Fruit fly (Drosophila melanogaster) whole organism, embryonic: Measurements from ENCODE around the gene CG14082.

ENCODE experiments used
- Asciz ChIP-seq: fragments of 200-800 bp; sonication (Bioruptor generic); optimal IDR thresholded peaks from 2 replicates; lab custom pipeline; 2017; ENCODE audit warnings: missing biosample characterization, mild to moderate bottlenecking, missing genetic modification characterization, missing genetic modification reagents
- CG10267 ChIP-seq: fragments of 200-800 bp; sonication (Bioruptor generic); optimal IDR thresholded peaks from 2 replicates; lab custom pipeline; 2018; ENCODE audit warnings: missing biosample characterization, mild to moderate bottlenecking, missing genetic modification characterization, moderate library complexity
- CG10565 ChIP-seq: fragments of 200-800 bp; sonication (Bioruptor generic); optimal IDR thresholded peaks from 3 replicates; lab custom pipeline; 2016; ENCODE audit warnings: missing biosample characterization, mild to moderate bottlenecking, missing genetic modification characterization
- CG10959 ChIP-seq: fragments of 200-800 bp; sonication (Bioruptor generic); IDR thresholded peaks from 2 replicates; pipeline ENCODE4 v1.3.6; 2022; ENCODE audit warnings: missing biosample characterization, missing genetic modification characterization
- CG10979 ChIP-seq: fragments of 200-800 bp; sonication (Bioruptor generic); optimal IDR thresholded peaks from 2 replicates; lab custom pipeline; 2018; ENCODE audit warnings: missing biosample characterization, mild to moderate bottlenecking, missing genetic modification characterization, moderate library complexity
- CG11504 ChIP-seq: fragments of 200-800 bp; sonication (Bioruptor generic); optimal IDR thresholded peaks from 3 replicates; lab custom pipeline; 2019; ENCODE audit warnings: missing biosample characterization, mild to moderate bottlenecking, missing genetic modification characterization, moderate library complexity
- CG12391 ChIP-seq: fragments of 200-800 bp; sonication (Bioruptor generic); optimal IDR thresholded peaks from 3 replicates; lab custom pipeline; 2018; ENCODE audit warnings: missing biosample characterization, mild to moderate bottlenecking, missing genetic modification characterization, moderate library complexity
- CG17361 ChIP-seq: fragments of 200-800 bp; sonication (Bioruptor generic); IDR thresholded peaks from 3 replicates; pipeline ENCODE4 v1.3.6; 2022; ENCODE audit warnings: missing biosample characterization, missing genetic modification characterization
- CG17829 ChIP-seq: fragments of 200-800 bp; optimal IDR thresholded peaks from 2 replicates; lab custom pipeline; 2019; ENCODE audit warnings: missing biosample characterization, mild to moderate bottlenecking, missing genetic modification characterization, moderate library complexity
- CG2129 ChIP-seq: fragments of 200-800 bp; sonication (Bioruptor generic); IDR thresholded peaks from 2 replicates; pipeline ENCODE4 v1.3.6; 2022; ENCODE audit warnings: missing biosample characterization, missing genetic modification characterization; ENCODE audit not compliant: partially characterized antibody
- CG2712 ChIP-seq: fragments of 200-800 bp; optimal IDR thresholded peaks from 3 replicates; lab custom pipeline; 2019; ENCODE audit warnings: missing biosample characterization, mild to moderate bottlenecking, missing genetic modification characterization, moderate library complexity
- CG30403 ChIP-seq: fragments of 200-800 bp; sonication (Bioruptor generic); optimal IDR thresholded peaks from 3 replicates; lab custom pipeline; 2016; ENCODE audit warnings: missing biosample characterization, missing genetic modification characterization
- CG31441 ChIP-seq: fragments of 200-800 bp; sonication (Bioruptor generic); IDR thresholded peaks from 2 replicates; pipeline ENCODE4 v1.3.6; 2022; ENCODE audit warnings: missing biosample characterization, missing genetic modification characterization
- CG32532 ChIP-seq: fragments of 200-800 bp; sonication (Bioruptor generic); IDR thresholded peaks from 2 replicates; pipeline ENCODE4 v1.3.6; 2022; ENCODE audit warnings: missing biosample characterization, missing genetic modification characterization
- CG32772 ChIP-seq: fragments of 200-800 bp; sonication (Bioruptor generic); IDR thresholded peaks from 2 replicates; pipeline ENCODE4 v1.3.6; 2022; ENCODE audit warnings: missing biosample characterization, missing genetic modification characterization
- CG4617 ChIP-seq: fragments of 200-800 bp; sonication (Bioruptor generic); optimal IDR thresholded peaks from 3 replicates; lab custom pipeline; 2016; ENCODE audit warnings: missing biosample characterization, missing genetic modification characterization, borderline replicate concordance
- CG6813 ChIP-seq: fragments of 200-800 bp; sonication (Bioruptor generic); optimal IDR thresholded peaks from 2 replicates; lab custom pipeline; 2017; ENCODE audit warnings: missing biosample characterization, missing genetic modification characterization, mild to moderate bottlenecking, moderate library complexity, missing genetic modification reagents
- CG7556 ChIP-seq: fragments of 200-800 bp; sonication (Bioruptor generic); optimal IDR thresholded peaks from 2 replicates; lab custom pipeline; 2017; ENCODE audit warnings: missing biosample characterization, mild to moderate bottlenecking, missing genetic modification characterization
- CG7839 ChIP-seq: fragments of 200-800 bp; sonication (Bioruptor generic); optimal IDR thresholded peaks from 3 replicates; lab custom pipeline; 2018; ENCODE audit warnings: missing biosample characterization, mild to moderate bottlenecking, missing genetic modification characterization, moderate library complexity
- CG8290 ChIP-seq, 3 experiments: fragments of 200-800 bp; sonication (Bioruptor generic); optimal IDR thresholded peaks; 2 replicates each; lab custom pipeline; 2016 to 2019; ENCODE audit warnings: missing biosample characterization in 3 of 3, missing genetic modification characterization in 3 of 3, mild to moderate bottlenecking in 2 of 3, moderate library complexity in 1 of 3
- CG8388 ChIP-seq: fragments of 200-800 bp; sonication (Bioruptor generic); optimal IDR thresholded peaks from 2 replicates; lab custom pipeline; 2019; ENCODE audit warnings: missing biosample characterization, mild to moderate bottlenecking, missing genetic modification characterization, moderate library complexity
- D19A ChIP-seq: fragments of 200-800 bp; optimal IDR thresholded peaks from 3 replicates; lab custom pipeline; 2019; ENCODE audit warnings: missing biosample characterization, mild to moderate bottlenecking, missing genetic modification characterization, moderate library complexity
- Dad ChIP-seq: fragments of 200-800 bp; sonication (Bioruptor generic); optimal IDR thresholded peaks from 3 replicates; lab custom pipeline; 2016; ENCODE audit warnings: missing biosample characterization, missing genetic modification characterization
- HmgD ChIP-seq: fragments of 200-800 bp; sonication (Bioruptor generic); optimal IDR thresholded peaks from 3 replicates; lab custom pipeline; 2016; ENCODE audit warnings: missing biosample characterization, missing genetic modification characterization
- Hr51 ChIP-seq, 2 experiments: fragments of 200-800 bp; sonication (Bioruptor generic); optimal IDR thresholded peaks; 2 replicates in 1 of 2; 3 replicates in 1 of 2; lab custom pipeline; 2016 to 2018; ENCODE audit warnings: missing biosample characterization in 2 of 2, missing genetic modification characterization in 2 of 2, mild to moderate bottlenecking in 1 of 2, moderate library complexity in 1 of 2
- Lim3 ChIP-seq: fragments of 200-800 bp; sonication (Bioruptor generic); IDR thresholded peaks from 2 replicates; pipeline ENCODE4 v1.3.6; 2022; ENCODE audit warnings: missing biosample characterization, missing genetic modification characterization
- PHDP ChIP-seq: fragments of 200-800 bp; sonication (Bioruptor generic); optimal IDR thresholded peaks from 3 replicates; lab custom pipeline; 2018; ENCODE audit warnings: missing biosample characterization, mild to moderate bottlenecking, missing genetic modification characterization, moderate library complexity
- Sox102F ChIP-seq: fragments of 200-800 bp; sonication (Bioruptor generic); optimal IDR thresholded peaks from 2 replicates; lab custom pipeline; 2018; ENCODE audit warnings: missing biosample characterization, mild to moderate bottlenecking, missing genetic modification characterization, moderate library complexity
- Ssrp ChIP-seq: fragments of 200-800 bp; sonication (Bioruptor generic); optimal IDR thresholded peaks from 2 replicates; lab custom pipeline; 2018; ENCODE audit warnings: missing biosample characterization, mild to moderate bottlenecking, missing genetic modification characterization, moderate library complexity
- Xrp1 ChIP-seq: fragments of 200-800 bp; sonication (Bioruptor generic); IDR thresholded peaks from 2 replicates; pipeline ENCODE4 v1.3.6; 2022; ENCODE audit warnings: missing biosample characterization, missing genetic modification characterization
- az2 ChIP-seq: fragments of 200-800 bp; sonication (Bioruptor generic); optimal IDR thresholded peaks from 3 replicates; lab custom pipeline; 2016; ENCODE audit warnings: missing biosample characterization, missing genetic modification characterization
- bsh ChIP-seq, 2 experiments: fragments of 200-800 bp; sonication (Bioruptor generic); optimal IDR thresholded peaks; 2 replicates each; lab custom pipeline; 2017 to 2018; ENCODE audit warnings: mild to moderate bottlenecking in 2 of 2, missing biosample characterization in 2 of 2, missing genetic modification characterization in 2 of 2, moderate library complexity in 1 of 2
- dmrt11E ChIP-seq: fragments of 200-800 bp; sonication (Bioruptor generic); optimal IDR thresholded peaks from 3 replicates; lab custom pipeline; 2018; ENCODE audit warnings: missing biosample characterization, mild to moderate bottlenecking, missing genetic modification characterization, moderate library complexity
- dysf ChIP-seq: fragments of 200-800 bp; sonication (Bioruptor generic); IDR thresholded peaks from 3 replicates; pipeline ENCODE4 v1.3.6; 2022; ENCODE audit warnings: missing biosample characterization, missing genetic modification characterization
- ewg ChIP-seq: fragments of 200-800 bp; sonication (Bioruptor generic); optimal IDR thresholded peaks from 3 replicates; lab custom pipeline; 2017; ENCODE audit warnings: mild to moderate bottlenecking, missing biosample characterization, missing genetic modification reagents, missing genetic modification characterization
- eyg ChIP-seq: fragments of 200-800 bp; sonication (Bioruptor generic); optimal IDR thresholded peaks from 3 replicates; lab custom pipeline; 2016; ENCODE audit warnings: missing biosample characterization, missing genetic modification characterization
- gem ChIP-seq: fragments of 200-800 bp; sonication (Bioruptor generic); optimal IDR thresholded peaks from 2 replicates; lab custom pipeline; 2019; ENCODE audit warnings: missing biosample characterization, mild to moderate bottlenecking, missing genetic modification characterization, moderate library complexity
- gt ChIP-seq: fragments of 200-800 bp; sonication (Bioruptor generic); IDR thresholded peaks from 2 replicates; pipeline ENCODE4 v1.3.6; 2022; ENCODE audit warnings: missing biosample characterization, missing genetic modification characterization
- knrl ChIP-seq: fragments of 200-800 bp; sonication (Bioruptor generic); IDR thresholded peaks from 3 replicates; pipeline ENCODE4 v1.3.6; 2022; ENCODE audit warnings: missing biosample characterization, missing genetic modification characterization; ENCODE audit not compliant: partially characterized antibody
- lola ChIP-seq, 3 experiments: fragments of >200 bp in 2 of 3; fragments of 200-800 bp in 1 of 3; sonication (Bioruptor generic) in 1 of 3; optimal IDR thresholded peaks; 2 replicates each; lab custom pipeline; 2017 to 2019; ENCODE audit warnings: missing biosample characterization in 3 of 3, missing genetic modification characterization in 3 of 3, mild to moderate bottlenecking in 1 of 3, moderate library complexity in 1 of 3
- phol ChIP-seq: fragments of 200-800 bp; sonication (Bioruptor generic); optimal IDR thresholded peaks from 3 replicates; lab custom pipeline; 2018; ENCODE audit warnings: missing biosample characterization, mild to moderate bottlenecking, missing genetic modification characterization, moderate library complexity
- row ChIP-seq: fragments of 200-800 bp; sonication (Bioruptor generic); IDR thresholded peaks from 3 replicates; pipeline ENCODE4 v1.3.6; 2022; ENCODE audit warnings: missing biosample characterization, missing genetic modification characterization
- scrt ChIP-seq: fragments of 200-800 bp; sonication (Bioruptor generic); optimal IDR thresholded peaks from 2 replicates; lab custom pipeline; 2018; ENCODE audit warnings: missing biosample characterization, mild to moderate bottlenecking, missing genetic modification characterization, moderate library complexity
- sens ChIP-seq: fragments of 200-800 bp; sonication (Bioruptor generic); peaks from one replicate; lab custom pipeline; 2016; ENCODE audit warnings: missing biosample characterization, missing genetic modification characterization
- so ChIP-seq: fragments of 200-800 bp; sonication (Bioruptor generic); IDR thresholded peaks from 3 replicates; pipeline ENCODE4 v1.3.6; 2022; ENCODE audit warnings: missing biosample characterization, missing genetic modification characterization
- tx ChIP-seq: fragments of 200-800 bp; sonication (Bioruptor generic); optimal IDR thresholded peaks from 2 replicates; lab custom pipeline; 2016; ENCODE audit warnings: missing biosample characterization, missing genetic modification characterization
- unc-4 ChIP-seq: fragments of 200-800 bp; sonication (Bioruptor generic); IDR thresholded peaks from 2 replicates; pipeline ENCODE4 v1.3.6; 2022; ENCODE audit warnings: missing biosample characterization, missing genetic modification characterization; ENCODE audit not compliant: partially characterized antibody
- unpg ChIP-seq: fragments of 200-800 bp; sonication (Bioruptor generic); optimal IDR thresholded peaks from 3 replicates; lab custom pipeline; 2018; ENCODE audit warnings: missing biosample characterization, mild to moderate bottlenecking, missing genetic modification characterization, moderate library complexity
- vvl ChIP-seq: fragments of 200-800 bp; sonication (Bioruptor generic); IDR thresholded peaks from 2 replicates; pipeline ENCODE4 v1.3.6; 2022; ENCODE audit warnings: missing biosample characterization, missing genetic modification characterization

CG14082 gene

dm6 chr3L:19187478-19187877, 48.7 kb upstream of the CG14082 start:
- TF ChIP-seq unc-4, result no peak
- TF ChIP-seq CG10565, result no peak
- no peak for TF ChIP-seq CG2129 (GFP tag; lab: Robert Waterston, UW)
- no peak for TF ChIP-seq gt (GFP tag; lab: Robert Waterston, UW)
- no peak for TF ChIP-seq CG10959
- peak in 1 of 3 experiments; percentile 50 for TF ChIP-seq lola (GFP tag; optimal IDR thresholded peaks at IDR 0.05; lab: Kevin White, UChicago)
- TF ChIP-seq az2 (GFP tag; lab: Kevin White, UChicago), result peak; percentile 2
- TF ChIP-seq dmrt11E (tag; lab: Kevin White, UChicago), result peak; percentile 58
- peak; percentile 39 for TF ChIP-seq CG2712 (tag; lab: Kevin White, UChicago)
- TF ChIP-seq CG6813 (GFP tag; lab: Kevin White, UChicago), result no peak
- TF ChIP-seq CG17361 (GFP tag; lab: Robert Waterston, UW), result 0 out of 3 replicates have a peak, but pooled peaks have one; percentile 52
- TF ChIP-seq vvl (GFP tag; lab: Robert Waterston, UW), result no peak
- TF ChIP-seq CG31441 (GFP tag; lab: Robert Waterston, UW), result peak; percentile 57
- TF ChIP-seq phol, result peak; percentile 37
- peak; percentile 10 for TF ChIP-seq PHDP
- peak; percentile 37 for TF ChIP-seq CG17829 (tag; lab: Kevin White, UChicago)
- TF ChIP-seq knrl (GFP tag; lab: Robert Waterston, UW), result no peak
- no peak for TF ChIP-seq CG32772 (GFP tag; lab: Robert Waterston, UW)
- TF ChIP-seq unpg, result peak; percentile 27
- TF ChIP-seq CG4617, result no peak
- peak in 1 of 2 experiments; percentile 50 for TF ChIP-seq bsh (GFP tag; optimal IDR thresholded peaks at IDR 0.05; lab: Kevin White, UChicago)
- TF ChIP-seq ewg (GFP tag; lab: Kevin White, UChicago), result no peak
- TF ChIP-seq Sox102F (GFP tag; lab: Kevin White, UChicago), result peak; percentile 29
- TF ChIP-seq scrt (GFP tag; lab: Kevin White, UChicago), result no peak
- peak; percentile 8 for TF ChIP-seq CG11504
- TF ChIP-seq sens (GFP tag; lab: Kevin White, UChicago), result peak; percentile 58
- TF ChIP-seq row, result peak; percentile 18; the same call in 1 of the 3 replicates
- TF ChIP-seq Xrp1 (GFP tag; lab: Robert Waterston, UW), result peak; percentile 41; the same call in 1 of the 2 replicates
- peak; percentile 22 for TF ChIP-seq CG7839 (tag; lab: Kevin White, UChicago)
- TF ChIP-seq Lim3, result no peak
- no peak for TF ChIP-seq CG32532 (GFP tag; lab: Robert Waterston, UW)
- no peak for TF ChIP-seq eyg
- TF ChIP-seq CG12391, result peak; percentile 36
- peak; percentile 8 for TF ChIP-seq CG10267
- TF ChIP-seq tx (GFP tag; lab: Kevin White, UChicago), result no peak
- 0 out of 3 replicates have a peak, but pooled peaks have one; percentile 6 for TF ChIP-seq dysf (GFP tag; lab: Robert Waterston, UW)
- TF ChIP-seq Asciz (GFP tag; lab: Kevin White, UChicago), result peak; percentile 11
- TF ChIP-seq CG8388 (GFP tag; lab: Kevin White, UChicago), result peak; percentile 28
- peak; percentile 25 for TF ChIP-seq Ssrp
- peak; percentile 38; the same call in 1 of the 3 replicates for TF ChIP-seq so (GFP tag; lab: Robert Waterston, UW)
- peak in 1 of 2 experiments; percentile 19 for TF ChIP-seq Hr51 (GFP tag; optimal IDR thresholded peaks at IDR 0.05; lab: Kevin White, UChicago)
- peak; percentile 57 for TF ChIP-seq gem (tag; lab: Kevin White, UChicago)
- TF ChIP-seq D19A (tag; lab: Kevin White, UChicago), result peak; percentile 18
- TF ChIP-seq CG30403 (GFP tag; lab: Kevin White, UChicago), result no peak
- TF ChIP-seq CG8290 (GFP tag; optimal IDR thresholded peaks at IDR 0.05; lab: Kevin White, UChicago), result no peak
- no peak for TF ChIP-seq CG8290 (tag; optimal IDR thresholded peaks at IDR 0.05; lab: Kevin White, UChicago)
- TF ChIP-seq HmgD (GFP tag; lab: Kevin White, UChicago), result no peak
- peak; percentile 22 for TF ChIP-seq CG7556 (GFP tag; lab: Kevin White, UChicago)
- peak; percentile 36 for TF ChIP-seq CG10979 (tag; lab: Kevin White, UChicago)
- TF ChIP-seq Dad (GFP tag; lab: Kevin White, UChicago), result no peak
